Worm (Caenorhabditis elegans): ENCODE results near the gene mrps-12.

mrps-12 gene

DNA sequence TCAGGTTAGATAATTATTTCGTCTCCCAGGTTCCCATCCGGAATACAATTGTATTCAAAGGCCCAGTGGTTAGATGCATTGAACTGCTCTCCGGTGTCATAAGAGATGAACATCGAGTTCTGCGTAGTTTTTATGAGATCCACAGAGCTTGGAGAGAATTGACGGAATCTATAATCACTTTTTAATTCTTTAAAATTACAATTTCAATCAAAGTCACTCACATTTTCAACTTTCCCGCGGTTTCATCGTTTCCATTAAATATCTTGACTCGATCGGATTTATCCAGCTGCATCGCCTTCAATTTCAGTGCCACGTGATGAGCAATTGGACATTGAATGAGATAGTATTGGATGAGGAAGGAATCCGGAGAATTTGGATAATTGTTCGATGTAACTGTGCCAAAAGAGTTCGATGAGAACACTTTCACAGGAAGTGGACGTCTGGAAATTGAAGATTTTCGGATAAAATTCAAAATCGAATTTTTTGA, 9.9 kb downstream of the mrps-12 start (continued):
- TF ChIP-seq F49E8.2 (tag; optimal IDR thresholded peaks at IDR 0.05; ENCODE audit: insufficient read depth) (peak; percentile 77), attf-6 (GFP tag; IDR thresholded peaks at IDR 0.05) (no peak), nhr-80 (tag; optimal IDR thresholded peaks at IDR 0.05) (no peak), athp-1 (tag; optimal IDR thresholded peaks at IDR 0.05) (peak; percentile 72), let-607 (tag; optimal IDR thresholded peaks at IDR 0.05) (no peak), T26A5.8 (tag; optimal IDR thresholded peaks at IDR 0.05) (peak; percentile 9), nhr-90 (tag; optimal IDR thresholded peaks at IDR 0.05) (no peak), nhr-27 (tag; optimal IDR thresholded peaks at IDR 0.05) (peak; percentile 22), nhr-120 (GFP tag; IDR thresholded peaks at IDR 0.05) (no peak), lin-26 (GFP tag; IDR thresholded peaks at IDR 0.05) (peak; percentile 59; the same call in 1 of the 2 replicates), cebp-1 (GFP tag; IDR thresholded peaks at IDR 0.05) (no peak), cebp-1 (tag; optimal IDR thresholded peaks at IDR 0.05) (peak; percentile 36), madf-6 (GFP tag; IDR thresholded peaks at IDR 0.05) (peak; percentile 52; the same call in 1 of the 2 replicates), ekl-4 (GFP tag; IDR thresholded peaks at IDR 0.05) (peak; percentile 42; the same call in 1 of the 2 replicates), unc-130 (GFP tag; optimal IDR thresholded peaks at IDR 0.05) (no peak), tlf-1 (GFP tag; optimal IDR thresholded peaks at IDR 0.05) (peak; percentile 63), rcor-1 (GFP tag; IDR thresholded peaks at IDR 0.05) (peak; percentile 20; the same call in 1 of the 2 replicates), chd-7 (tag; optimal IDR thresholded peaks at IDR 0.05) (peak; percentile 76), lsl-1 (GFP tag; optimal IDR thresholded peaks at IDR 0.05) (peak; percentile 22), zim-3 (tag; optimal IDR thresholded peaks at IDR 0.05) (peak; percentile 78), mel-28 (tag; optimal IDR thresholded peaks at IDR 0.05; ENCODE audit: borderline replicate concordance) (no peak), pbrm-1 (GFP tag; IDR thresholded peaks at IDR 0.05) (peak; percentile 50; the same call in 1 of the 2 replicates), F10E7.11 (tag; optimal IDR thresholded peaks at IDR 0.05) (peak; percentile 45), hmg-1.2 (GFP tag; IDR thresholded peaks at IDR 0.05) (peak; percentile 30; the same call in 1 of the 2 replicates), B0336.3 (GFP tag; IDR thresholded peaks at IDR 0.05) (peak; percentile 82), ets-4 (GFP tag; optimal IDR thresholded peaks at IDR 0.05) (peak; percentile 32), rpc-1 (optimal IDR thresholded peaks at IDR 0.05) (no peak), rpc-1 (tag; optimal IDR thresholded peaks at IDR 0.05) (no peak), madf-10 (tag; optimal IDR thresholded peaks at IDR 0.05) (peak; percentile 20), atf-7 (tag; optimal IDR thresholded peaks at IDR 0.05) (peak; percentile 50), B0019.2 (GFP tag; conservative IDR thresholded peaks at IDR 0.05) (no peak), lin-54 (GFP tag; optimal IDR thresholded peaks at IDR 0.05) (peak; percentile 15), lag-1 (GFP tag; IDR thresholded peaks at IDR 0.05) (no peak), Y53G8AR.9 (GFP tag; conservative IDR thresholded peaks at IDR 0.05) (peak; percentile 84), attf-5 (GFP tag; optimal IDR thresholded peaks at IDR 0.05) (no peak), ztf-18 (tag; optimal IDR thresholded peaks at IDR 0.05) (peak; percentile 46), Y79H2A.3 (GFP tag; conservative IDR thresholded peaks at IDR 0.05) (0 out of 2 replicates have a peak, but pooled peaks have one; percentile 39), lin-40 (tag; optimal IDR thresholded peaks at IDR 0.05) (peak; percentile 14), ztf-25 (GFP tag; IDR thresholded peaks at IDR 0.05) (no peak), ceh-79 (tag; optimal IDR thresholded peaks at IDR 0.05) (peak; percentile 64), mcd-1 (GFP tag; IDR thresholded peaks at IDR 0.05) (peak; percentile 41; the same call in 1 of the 2 replicates)
